Worm (Caenorhabditis elegans): ENCODE measurements around the gene svh-2.

svh-2 gene

DNA sequence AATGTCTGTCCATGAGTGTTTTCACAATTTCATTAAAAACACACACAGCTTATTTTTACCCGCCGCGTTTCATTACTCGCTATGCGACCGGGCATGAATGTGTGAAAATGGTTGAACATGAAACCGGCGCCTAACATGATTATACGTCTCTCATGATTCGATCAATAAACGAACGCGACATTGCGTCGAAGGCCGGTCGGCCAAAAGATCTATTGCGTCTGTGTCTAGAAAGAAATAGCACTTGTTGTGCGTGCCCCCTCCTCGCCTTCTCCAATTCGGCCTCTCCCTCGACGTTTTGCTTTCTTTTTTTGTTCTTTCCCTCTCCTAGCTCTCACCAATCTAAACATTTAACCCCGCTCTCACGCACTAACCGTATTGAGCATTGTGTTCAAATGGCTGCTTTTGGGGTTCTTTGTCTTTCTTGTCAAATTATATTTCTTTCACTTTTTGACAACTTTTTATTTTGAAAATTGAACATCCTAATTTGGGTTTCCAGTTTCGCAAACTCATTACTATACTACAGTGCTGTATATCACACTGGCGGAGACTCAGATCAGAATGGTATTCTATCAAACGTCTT, 1.9 kb upstream of the svh-2 start:
- TF ChIP-seq ceh-45 (GFP tag; IDR thresholded peaks at IDR 0.05) (no peak), fax-1 (tag; optimal IDR thresholded peaks at IDR 0.05) (no peak), ama-1 (optimal IDR thresholded peaks at IDR 0.05) (no peak), dve-1 (tag; optimal IDR thresholded peaks at IDR 0.05) (no peak), syd-9 (tag; optimal IDR thresholded peaks at IDR 0.05) (no peak), ceh-2 (tag; optimal IDR thresholded peaks at IDR 0.05) (no peak), ceh-31 (tag; optimal IDR thresholded peaks at IDR 0.05) (no peak), pha-4 (tag; optimal IDR thresholded peaks at IDR 0.05) (no peak), unc-42 (tag; optimal IDR thresholded peaks at IDR 0.05) (no peak), unc-86 (tag; optimal IDR thresholded peaks at IDR 0.05) (no peak), T23F11.4 (GFP tag; optimal IDR thresholded peaks at IDR 0.05) (no peak), tbx-2 (tag; optimal IDR thresholded peaks at IDR 0.05) (no peak), ahr-1 (tag; optimal IDR thresholded peaks at IDR 0.05) (no peak), ceh-18 (tag; optimal IDR thresholded peaks at IDR 0.05) (no peak), ttx-3 (tag; optimal IDR thresholded peaks at IDR 0.05) (no peak), hlh-30 (tag; optimal IDR thresholded peaks at IDR 0.05; ENCODE audit: insufficient read depth) (no peak), mec-3 (tag; optimal IDR thresholded peaks at IDR 0.05; ENCODE audit: borderline replicate concordance) (no peak)

DNA sequence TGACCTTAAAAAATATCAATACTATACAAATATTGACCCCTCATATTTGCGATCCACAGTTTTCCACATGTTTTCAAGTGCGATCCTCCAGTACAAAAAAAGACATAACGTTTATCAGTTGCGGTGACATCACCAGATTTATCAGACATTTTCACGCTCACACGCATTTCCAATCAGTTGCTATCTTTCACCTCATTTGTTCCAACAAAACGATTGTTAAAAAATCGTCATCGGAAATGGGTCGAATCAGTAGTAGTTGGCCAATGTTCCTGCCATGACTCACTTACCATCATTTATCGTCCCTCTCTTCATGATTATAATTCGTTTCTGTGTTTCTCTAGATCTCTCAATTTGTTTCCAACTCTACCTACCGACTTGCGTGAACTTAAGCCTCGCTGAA, 1.4 kb upstream of the svh-2 start:
- TF ChIP-seq elt-2 (tag; optimal IDR thresholded peaks at IDR 0.05) (peak; percentile 83), C08G9.2 (tag; optimal IDR thresholded peaks at IDR 0.05) (no peak), ttx-3 (tag; optimal IDR thresholded peaks at IDR 0.05) (no peak), dve-1 (tag; optimal IDR thresholded peaks at IDR 0.05) (no peak), tbx-7 (tag; optimal IDR thresholded peaks at IDR 0.05) (no peak)

DNA sequence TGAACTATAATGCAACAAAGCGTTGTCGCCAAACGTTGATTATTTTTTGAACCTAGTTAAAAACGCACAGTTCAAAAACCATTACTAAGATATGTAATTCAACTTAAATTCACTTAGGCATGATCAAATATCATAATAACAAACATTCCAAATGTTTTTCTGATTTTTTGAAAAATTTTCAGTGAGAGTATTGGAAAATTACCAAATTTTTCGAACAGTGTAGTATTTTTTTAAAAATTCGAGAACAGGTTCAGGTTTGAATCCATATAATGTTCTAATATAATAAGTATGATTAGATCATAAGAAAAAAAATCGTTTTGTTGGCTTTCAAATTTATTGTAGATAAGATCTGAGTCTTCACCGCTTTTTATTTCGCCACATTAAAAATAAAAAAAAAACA, 547 bp downstream of the svh-2 start:
- TF ChIP-seq ztf-16 (tag; optimal IDR thresholded peaks at IDR 0.05) (no peak), odd-2 (tag; optimal IDR thresholded peaks at IDR 0.05) (no peak), tbx-2 (tag; optimal IDR thresholded peaks at IDR 0.05) (no peak), eyg-1 (tag; optimal IDR thresholded peaks at IDR 0.05) (no peak), sox-4 (tag; optimal IDR thresholded peaks at IDR 0.05) (no peak), ceh-34 (tag; optimal IDR thresholded peaks at IDR 0.05) (no peak), unc-3 (GFP tag; conservative IDR thresholded peaks at IDR 0.05) (no peak), unc-3 (tag; optimal IDR thresholded peaks at IDR 0.05) (no peak), fkh-6 (tag; optimal IDR thresholded peaks at IDR 0.05) (no peak), elt-2 (tag; optimal IDR thresholded peaks at IDR 0.05) (no peak), sox-2 (GFP tag; IDR thresholded peaks at IDR 0.05) (no peak), hlh-30 (tag; optimal IDR thresholded peaks at IDR 0.05; ENCODE audit: insufficient read depth) (no peak), pat-9 (tag; optimal IDR thresholded peaks at IDR 0.05) (no peak), madf-2 (tag; optimal IDR thresholded peaks at IDR 0.05) (no peak), gmeb-2 (tag; optimal IDR thresholded peaks at IDR 0.05) (no peak), ceh-22 (tag; optimal IDR thresholded peaks at IDR 0.05) (no peak), pros-1 (tag; optimal IDR thresholded peaks at IDR 0.05) (no peak), unc-42 (tag; optimal IDR thresholded peaks at IDR 0.05) (no peak), ceh-45 (GFP tag; IDR thresholded peaks at IDR 0.05) (no peak), syd-9 (tag; optimal IDR thresholded peaks at IDR 0.05) (no peak)

DNA sequence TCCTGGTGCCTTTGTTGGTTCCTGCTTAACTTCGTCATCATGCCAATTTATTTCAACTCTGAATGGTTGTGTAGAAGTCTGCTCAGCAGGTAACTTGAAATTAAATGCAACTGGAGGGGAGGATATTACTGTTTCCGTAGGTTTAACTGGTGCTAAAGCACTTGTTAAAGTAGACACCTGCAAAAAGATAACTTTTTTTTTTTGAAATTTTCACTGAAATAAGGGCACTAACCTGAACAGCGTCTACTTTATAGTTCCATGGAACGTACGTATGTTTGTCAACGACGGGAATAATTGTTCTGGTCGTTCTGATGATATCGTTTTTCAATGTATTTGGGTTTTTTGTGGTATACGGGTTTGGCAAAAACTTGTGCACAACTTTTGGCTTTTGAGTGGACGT, 7.4 kb downstream of the svh-2 start:
- TF ChIP-seq Y22D7AL.16 (tag; optimal IDR thresholded peaks at IDR 0.05) = no peak

DNA sequence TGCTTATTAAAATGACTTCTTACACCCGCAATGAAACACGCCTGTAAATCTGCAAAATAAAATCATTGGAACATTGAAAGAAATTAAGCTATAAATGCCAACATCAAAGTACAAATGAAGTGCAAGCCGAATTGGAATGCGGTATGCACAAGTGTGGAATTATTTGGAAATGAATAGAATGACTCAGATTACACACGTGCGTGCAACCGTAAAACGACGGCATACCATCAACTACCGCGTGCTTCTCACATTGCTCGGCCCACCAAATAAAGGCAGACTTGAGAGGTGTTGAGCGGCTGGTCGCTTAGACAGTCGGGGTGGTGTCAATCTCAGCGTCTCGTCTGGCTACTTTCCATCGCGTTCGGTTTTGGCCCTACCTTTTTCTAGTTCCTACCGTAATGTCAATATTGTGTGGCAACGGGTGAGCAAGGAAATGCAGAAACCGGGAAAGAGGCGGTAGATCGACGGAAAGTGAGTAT, 9.3 kb downstream of the svh-2 start, which contains the start of gene aaim-1:
aaim-1 (minus strand) TSS at position 51 of the 479 bp plus-strand sequence.
- TF ChIP-seq ceh-34 (tag; optimal IDR thresholded peaks at IDR 0.05) (peak; percentile 32), pat-9 (tag; optimal IDR thresholded peaks at IDR 0.05) (no peak)
